Fruit fly (Drosophila melanogaster) whole organism, embryonic: ENCODE data around the gene CG5376.

ENCODE experiments used
- ATbp ChIP-seq: fragments of 200-800 bp; sonication (Bioruptor generic); optimal IDR thresholded peaks from 2 replicates; lab custom pipeline; 2017; ENCODE audit warnings: missing biosample characterization, mild to moderate bottlenecking, missing genetic modification characterization, missing genetic modification reagents
- Aef1 ChIP-seq: fragments of 200-800 bp; sonication (Bioruptor generic); IDR thresholded peaks from 3 replicates; pipeline ENCODE4 v1.3.6; 2022; ENCODE audit warnings: missing biosample characterization, missing genetic modification characterization
- Asciz ChIP-seq: fragments of 200-800 bp; sonication (Bioruptor generic); optimal IDR thresholded peaks from 2 replicates; lab custom pipeline; 2017; ENCODE audit warnings: missing biosample characterization, mild to moderate bottlenecking, missing genetic modification characterization, missing genetic modification reagents
- Awh ChIP-seq: fragments of 200-800 bp; sonication (Bioruptor generic); IDR thresholded peaks from 2 replicates; pipeline ENCODE4, ENCODE4 v1.3.6; 2022; ENCODE audit warnings: missing biosample characterization, missing genetic modification characterization
- BtbVII ChIP-seq: fragments of 200-800 bp; sonication (Bioruptor generic); optimal IDR thresholded peaks from 3 replicates; lab custom pipeline; 2017; ENCODE audit warnings: missing biosample characterization, mild to moderate bottlenecking, missing genetic modification characterization
- C15 ChIP-seq: fragments of 200-800 bp; sonication (Bioruptor generic); IDR thresholded peaks from 3 replicates; pipeline ENCODE4 v1.3.6; 2022; ENCODE audit warnings: missing biosample characterization, missing genetic modification characterization
- CG10654 ChIP-seq: fragments of 200-800 bp; sonication (Bioruptor generic); optimal IDR thresholded peaks from 2 replicates; lab custom pipeline; 2016; ENCODE audit warnings: missing biosample characterization, missing genetic modification characterization
- CG11504 ChIP-seq: fragments of 200-800 bp; sonication (Bioruptor generic); optimal IDR thresholded peaks from 3 replicates; lab custom pipeline; 2019; ENCODE audit warnings: missing biosample characterization, mild to moderate bottlenecking, missing genetic modification characterization, moderate library complexity
- CG12236 ChIP-seq: fragments of 200-800 bp; sonication (Bioruptor generic); optimal IDR thresholded peaks from 2 replicates; lab custom pipeline; 2016; ENCODE audit warnings: missing biosample characterization, missing genetic modification characterization
- CG13296 ChIP-seq: fragments of 200-800 bp; sonication (Bioruptor generic); optimal IDR thresholded peaks from 3 replicates; lab custom pipeline; 2018; ENCODE audit warnings: missing biosample characterization, mild to moderate bottlenecking, missing genetic modification characterization
- CG13775 ChIP-seq: fragments of 200-800 bp; sonication (Bioruptor generic); optimal IDR thresholded peaks from 3 replicates; lab custom pipeline; 2017; ENCODE audit warnings: missing biosample characterization, mild to moderate bottlenecking, missing genetic modification characterization
- CG15514 ChIP-seq: fragments of 200-800 bp; sonication (Bioruptor generic); optimal IDR thresholded peaks from 3 replicates; lab custom pipeline; 2017; ENCODE audit warnings: missing biosample characterization, missing genetic modification characterization, mild to moderate bottlenecking, moderate library complexity, missing genetic modification reagents
- CG1647 ChIP-seq: fragments of 200-800 bp; sonication (Bioruptor generic); optimal IDR thresholded peaks from 3 replicates; lab custom pipeline; 2016; ENCODE audit warnings: missing biosample characterization, missing genetic modification characterization
- CG17359 ChIP-seq: fragments of 200-800 bp; sonication (Bioruptor generic); optimal IDR thresholded peaks from 3 replicates; lab custom pipeline; 2018; ENCODE audit warnings: missing biosample characterization, mild to moderate bottlenecking, missing genetic modification characterization, moderate library complexity
- CG18262 ChIP-seq: fragments of 200-800 bp; optimal IDR thresholded peaks from 3 replicates; lab custom pipeline; 2019; ENCODE audit warnings: missing biosample characterization, mild to moderate bottlenecking, missing genetic modification characterization, moderate library complexity
- CG18476 ChIP-seq: fragments of 200-800 bp; sonication (Bioruptor generic); optimal IDR thresholded peaks from 2 replicates; lab custom pipeline; 2016; ENCODE audit warnings: missing biosample characterization, mild to moderate bottlenecking, missing genetic modification characterization
- CG18599 ChIP-seq: fragments of 200-800 bp; sonication (Bioruptor generic); optimal IDR thresholded peaks from 3 replicates; lab custom pipeline; 2017; ENCODE audit warnings: missing biosample characterization, missing genetic modification characterization, mild to moderate bottlenecking, moderate library complexity, missing genetic modification reagents
- CG18764 ChIP-seq: fragments of 200-800 bp; sonication (Bioruptor generic); optimal IDR thresholded peaks from 3 replicates; lab custom pipeline; 2016; ENCODE audit warnings: missing biosample characterization, missing genetic modification characterization
- CG3163 ChIP-seq: fragments of 200-800 bp; sonication (Bioruptor generic); optimal IDR thresholded peaks from 3 replicates; lab custom pipeline; 2016; ENCODE audit warnings: missing biosample characterization, missing genetic modification characterization
- CG32767 ChIP-seq: fragments of 200-800 bp; sonication (Bioruptor generic); IDR thresholded peaks from 2 replicates; pipeline ENCODE4 v1.3.6; 2022; ENCODE audit warnings: missing biosample characterization, missing genetic modification characterization
- CG34224 ChIP-seq: fragments of 200-800 bp; sonication (Bioruptor generic); IDR thresholded peaks from 3 replicates; pipeline ENCODE4 v1.3.6; 2022; ENCODE audit warnings: missing biosample characterization, missing genetic modification characterization; ENCODE audit not compliant: partially characterized antibody
- CG34422 ChIP-seq: fragments of 200-800 bp; sonication (Bioruptor generic); IDR thresholded peaks from 3 replicates; pipeline ENCODE4 v1.3.6; 2022; ENCODE audit warnings: missing biosample characterization, missing genetic modification characterization
- CG43689 ChIP-seq: fragments of 200-800 bp; sonication (Bioruptor generic); IDR thresholded peaks from 2 replicates; pipeline ENCODE4 v1.3.6; 2022; ENCODE audit warnings: missing biosample characterization, missing genetic modification characterization
- CG4404 ChIP-seq: fragments of 200-800 bp; sonication (Bioruptor generic); IDR thresholded peaks from 2 replicates; pipeline ENCODE4 v1.3.6; 2022; ENCODE audit warnings: missing biosample characterization, missing genetic modification characterization
- CG4617 ChIP-seq: fragments of 200-800 bp; sonication (Bioruptor generic); optimal IDR thresholded peaks from 3 replicates; lab custom pipeline; 2016; ENCODE audit warnings: missing biosample characterization, missing genetic modification characterization, borderline replicate concordance
- CG4854 ChIP-seq: fragments of 200-800 bp; sonication (Bioruptor generic); optimal IDR thresholded peaks from 2 replicates; lab custom pipeline; 2016; ENCODE audit warnings: missing biosample characterization, missing genetic modification characterization, inconsistent platforms
- CG6813 ChIP-seq: fragments of 200-800 bp; sonication (Bioruptor generic); optimal IDR thresholded peaks from 2 replicates; lab custom pipeline; 2017; ENCODE audit warnings: missing biosample characterization, missing genetic modification characterization, mild to moderate bottlenecking, moderate library complexity, missing genetic modification reagents
- CG7357 ChIP-seq: fragments of 200-800 bp; sonication (Bioruptor generic); IDR thresholded peaks from 3 replicates; pipeline ENCODE4 v1.3.6; 2022; ENCODE audit warnings: missing biosample characterization, missing genetic modification characterization
- CG8944 ChIP-seq: fragments of 200-800 bp; sonication (Bioruptor generic); optimal IDR thresholded peaks from 3 replicates; lab custom pipeline; 2016; ENCODE audit warnings: missing biosample characterization, missing genetic modification characterization
- CHES-1-like ChIP-seq: fragments of 200-800 bp; sonication (Bioruptor generic); optimal IDR thresholded peaks from 2 replicates; lab custom pipeline; 2016; ENCODE audit warnings: missing biosample characterization, missing genetic modification characterization
- Dip3 ChIP-seq: fragments of 200-800 bp; sonication (Bioruptor generic); optimal IDR thresholded peaks from 3 replicates; lab custom pipeline; 2016; ENCODE audit warnings: missing biosample characterization, missing genetic modification characterization
- H2.0 ChIP-seq: fragments of 200-800 bp; sonication (Bioruptor generic); IDR thresholded peaks from 2 replicates; pipeline ENCODE4 v1.3.6; 2022; ENCODE audit warnings: missing biosample characterization, missing genetic modification characterization
- Sox102F ChIP-seq: fragments of 200-800 bp; sonication (Bioruptor generic); optimal IDR thresholded peaks from 2 replicates; lab custom pipeline; 2018; ENCODE audit warnings: missing biosample characterization, mild to moderate bottlenecking, missing genetic modification characterization, moderate library complexity
- Xrp1 ChIP-seq: fragments of 200-800 bp; sonication (Bioruptor generic); IDR thresholded peaks from 2 replicates; pipeline ENCODE4 v1.3.6; 2022; ENCODE audit warnings: missing biosample characterization, missing genetic modification characterization
- ash1 ChIP-seq: fragments of 200-800 bp; sonication (Bioruptor generic); optimal IDR thresholded peaks from 2 replicates; lab custom pipeline; 2018; ENCODE audit warnings: missing biosample characterization, mild to moderate bottlenecking, missing genetic modification characterization
- eyg ChIP-seq: fragments of 200-800 bp; sonication (Bioruptor generic); optimal IDR thresholded peaks from 3 replicates; lab custom pipeline; 2016; ENCODE audit warnings: missing biosample characterization, missing genetic modification characterization
- fd3F ChIP-seq: fragments of 200-800 bp; sonication (Bioruptor generic); optimal IDR thresholded peaks from 2 replicates; lab custom pipeline; 2018; ENCODE audit warnings: missing biosample characterization, mild to moderate bottlenecking, missing genetic modification characterization, moderate library complexity
- ftz-f1 ChIP-seq: fragments of 200-800 bp; sonication (Bioruptor generic); optimal IDR thresholded peaks from 2 replicates; lab custom pipeline; 2016; ENCODE audit warnings: missing biosample characterization, missing genetic modification characterization
- insv ChIP-seq, 2 experiments: fragments of 200-800 bp; sonication (Bioruptor generic); optimal IDR thresholded peaks; 3 replicates each; lab custom pipeline; 2016 to 2018; ENCODE audit warnings: missing biosample characterization in 2 of 2, missing genetic modification characterization in 2 of 2
- jing ChIP-seq: fragments of 200-800 bp; sonication (Bioruptor generic); optimal IDR thresholded peaks from 2 replicates; lab custom pipeline; 2018; ENCODE audit warnings: missing biosample characterization, mild to moderate bottlenecking, missing genetic modification characterization
- klu ChIP-seq: fragments of 200-800 bp; sonication (Bioruptor generic); IDR thresholded peaks from 2 replicates; pipeline ENCODE4 v1.3.6; 2022; ENCODE audit warnings: missing biosample characterization, missing genetic modification characterization
- kni ChIP-seq: fragments of 200-800 bp; sonication (Bioruptor generic); optimal IDR thresholded peaks from 3 replicates; lab custom pipeline; 2017; ENCODE audit warnings: mild to moderate bottlenecking, missing biosample characterization, missing genetic modification reagents, missing genetic modification characterization
- lbe ChIP-seq: fragments of 200-800 bp; sonication (Bioruptor generic); optimal IDR thresholded peaks from 2 replicates; lab custom pipeline; 2016; ENCODE audit warnings: missing biosample characterization, mild to moderate bottlenecking, missing genetic modification characterization
- p53 ChIP-seq: fragments of 200-800 bp; sonication (Bioruptor generic); optimal IDR thresholded peaks from 2 replicates; lab custom pipeline; 2016; ENCODE audit warnings: missing biosample characterization, missing genetic modification characterization
- pb ChIP-seq: fragments of 200-800 bp; sonication (Bioruptor generic); optimal IDR thresholded peaks from 3 replicates; lab custom pipeline; 2016; ENCODE audit warnings: missing biosample characterization, missing genetic modification characterization
- phol ChIP-seq: fragments of 200-800 bp; sonication (Bioruptor generic); optimal IDR thresholded peaks from 3 replicates; lab custom pipeline; 2018; ENCODE audit warnings: missing biosample characterization, mild to moderate bottlenecking, missing genetic modification characterization, moderate library complexity
- schlank ChIP-seq: fragments of 200-800 bp; sonication (Bioruptor generic); optimal IDR thresholded peaks from 2 replicates; lab custom pipeline; 2018; ENCODE audit warnings: missing biosample characterization, mild to moderate bottlenecking, missing genetic modification characterization
- seq ChIP-seq: fragments of 200-800 bp; sonication (Bioruptor generic); IDR thresholded peaks from 2 replicates; pipeline ENCODE4 v1.3.6; 2022; ENCODE audit warnings: missing biosample characterization, missing genetic modification characterization
- sr ChIP-seq: fragments of 200-800 bp; sonication (Bioruptor generic); IDR thresholded peaks from 3 replicates; pipeline ENCODE4 v1.3.6; 2022; ENCODE audit warnings: missing biosample characterization, missing genetic modification characterization
- unpg ChIP-seq: fragments of 200-800 bp; sonication (Bioruptor generic); optimal IDR thresholded peaks from 3 replicates; lab custom pipeline; 2018; ENCODE audit warnings: missing biosample characterization, mild to moderate bottlenecking, missing genetic modification characterization, moderate library complexity
- zfh2 ChIP-seq: fragments of 200-800 bp; sonication (Bioruptor generic); optimal IDR thresholded peaks from 2 replicates; lab custom pipeline; 2016; ENCODE audit warnings: missing biosample characterization, missing genetic modification characterization

CG5376 gene

dm6 chr3R:22530305-22530704, 41.5 kb upstream of the CG5376 start, which contains the start of gene CG33099 (continued):
- TF ChIP-seq CG18764 (GFP tag; lab: Kevin White, UChicago) (no peak), CG8944 (GFP tag; lab: Kevin White, UChicago) (peak; percentile 25), ftz-f1 (GFP tag; lab: Kevin White, UChicago) (no peak), jing (GFP tag; lab: Kevin White, UChicago) (no peak), insv (GFP tag; optimal IDR thresholded peaks at IDR 0.05; lab: Kevin White, UChicago) (peak in 1 of 2 experiments; percentile 45), CG10654 (GFP tag; lab: Kevin White, UChicago) (no peak), CG1647 (GFP tag; lab: Kevin White, UChicago) (no peak), ATbp (GFP tag; lab: Kevin White, UChicago) (peak; percentile 61), klu (GFP tag; lab: Robert Waterston, UW) (no peak), CG32767 (GFP tag; lab: Robert Waterston, UW) (no peak), CG34422 (GFP tag; lab: Robert Waterston, UW) (peak; percentile 45; the same call in 1 of the 3 replicates), C15 (no peak), CG11504 (tag; lab: Kevin White, UChicago) (peak; percentile 9), pb (no peak), CG18262 (tag; lab: Kevin White, UChicago) (peak; percentile 14), Aef1 (no peak), CG13775 (GFP tag; lab: Kevin White, UChicago) (no peak), CG18599 (peak; percentile 67), CG4854 (GFP tag; lab: Kevin White, UChicago) (no peak), phol (tag; lab: Kevin White, UChicago) (no peak), unpg (GFP tag; lab: Kevin White, UChicago) (peak; percentile 43), CG4404 (GFP tag; lab: Robert Waterston, UW) (no peak), CG43689 (GFP tag; lab: Robert Waterston, UW) (no peak), CG18476 (GFP tag; lab: Kevin White, UChicago) (no peak), Awh (GFP tag; lab: Robert Waterston, UW) (0 out of 2 replicates have a peak, but pooled peaks have one; percentile 40), p53 (GFP tag; lab: Kevin White, UChicago) (peak; percentile 38), ash1 (peak; percentile 9), sr (GFP tag; lab: Robert Waterston, UW) (peak; percentile 36; the same call in 1 of the 3 replicates), schlank (peak; percentile 49), lbe (no peak), eyg (GFP tag; lab: Kevin White, UChicago) (no peak), CG6813 (GFP tag; lab: Kevin White, UChicago) (peak; percentile 65), CHES-1-like (GFP tag; lab: Kevin White, UChicago) (peak; percentile 40), Asciz (GFP tag; lab: Kevin White, UChicago) (peak; percentile 56), zfh2 (GFP tag; lab: Kevin White, UChicago) (no peak), CG3163 (GFP tag; lab: Kevin White, UChicago) (no peak), CG15514 (peak; percentile 83), seq (GFP tag; lab: Robert Waterston, UW) (no peak), CG13296 (peak; percentile 72), fd3F (GFP tag; lab: Kevin White, UChicago) (no peak), CG34224 (GFP tag; lab: Robert Waterston, UW) (no peak), CG12236 (GFP tag; lab: Kevin White, UChicago) (no peak), H2.0 (GFP tag; lab: Robert Waterston, UW) (no peak), CG7357 (GFP tag; lab: Robert Waterston, UW) (no peak), Xrp1 (GFP tag; lab: Robert Waterston, UW) (peak; percentile 51), CG4617 (GFP tag; lab: Kevin White, UChicago) (no peak), BtbVII (GFP tag; lab: Kevin White, UChicago) (peak; percentile 19), CG17359 (tag; lab: Kevin White, UChicago) (peak; percentile 55), kni (GFP tag; lab: Kevin White, UChicago) (peak; percentile 68), Sox102F (GFP tag; lab: Kevin White, UChicago) (no peak), Dip3 (no peak)
